Fruit fly (Drosophila melanogaster): ENCODE data around the gene mRpS11.

Gene mRpS11

dm6 chr3R:17117607-17118327 is 45.2 kb downstream of the mRpS11 start:
- TF ChIP-seq Snoo (tag; optimal IDR thresholded peaks at IDR 0.05) (peak; percentile 66), rn (GFP tag; IDR thresholded peaks at IDR 0.05) (no peak), CG12605 (GFP tag; IDR thresholded peaks at IDR 0.05) (no peak), D1 (tag; optimal IDR thresholded peaks at IDR 0.05) (no peak), CG9948 (tag; optimal IDR thresholded peaks at IDR 0.05) (peak; percentile 56), CG34367 (tag; optimal IDR thresholded peaks at IDR 0.05) (peak; percentile 52), CG8301 (tag; optimal IDR thresholded peaks at IDR 0.05) (peak; percentile 37), CG13204 (GFP tag; optimal IDR thresholded peaks at IDR 0.05) (peak; percentile 6), CG8159 (tag; optimal IDR thresholded peaks at IDR 0.05) (peak; percentile 63), EcR (GFP tag; optimal IDR thresholded peaks at IDR 0.05) (peak; percentile 80), CG14655 (GFP tag; optimal IDR thresholded peaks at IDR 0.05) (peak; percentile 60), CG17806 (tag; optimal IDR thresholded peaks at IDR 0.05) (peak; percentile 7), Pif1A (GFP tag; optimal IDR thresholded peaks at IDR 0.05) (peak; percentile 12), Ets98B (GFP tag; IDR thresholded peaks at IDR 0.05) (no peak), CG15710 (tag; optimal IDR thresholded peaks at IDR 0.05) (peak; percentile 69), gl (tag; optimal IDR thresholded peaks at IDR 0.05) (no peak), CG10348 (GFP tag; IDR thresholded peaks at IDR 0.05) (no peak), CG32121 (GFP tag; IDR thresholded peaks at IDR 0.05) (no peak), CG4496 (GFP tag; IDR thresholded peaks at IDR 0.05) (peak; percentile 36; the same call in 1 of the 3 replicates), Pif1B (GFP tag; optimal IDR thresholded peaks at IDR 0.05) (peak; percentile 32), fd96Ca (GFP tag; IDR thresholded peaks at IDR 0.05) (0 out of 3 replicates have a peak, but pooled peaks have one; percentile 47)

- TF ChIP-seq CG4496 (GFP tag; IDR thresholded peaks at IDR 0.05) (peak; percentile 47; the same call in 1 of the 3 replicates), CG17806 (tag; optimal IDR thresholded peaks at IDR 0.05) (no peak), Pif1B (GFP tag; optimal IDR thresholded peaks at IDR 0.05) (peak; percentile 20), CG9948 (tag; optimal IDR thresholded peaks at IDR 0.05) (no peak), CG32121 (GFP tag; IDR thresholded peaks at IDR 0.05) (no peak), fd96Ca (GFP tag; IDR thresholded peaks at IDR 0.05) (no peak), CG34367 (tag; optimal IDR thresholded peaks at IDR 0.05) (no peak), Pif1A (GFP tag; optimal IDR thresholded peaks at IDR 0.05) (peak; percentile 43), CG8159 (tag; optimal IDR thresholded peaks at IDR 0.05) (no peak), CG12605 (GFP tag; IDR thresholded peaks at IDR 0.05) (peak; percentile 63), CG15710 (tag; optimal IDR thresholded peaks at IDR 0.05) (no peak), gl (tag; optimal IDR thresholded peaks at IDR 0.05) (no peak), EcR (GFP tag; optimal IDR thresholded peaks at IDR 0.05) (peak; percentile 16), CG10348 (GFP tag; IDR thresholded peaks at IDR 0.05) (no peak), CG8301 (tag; optimal IDR thresholded peaks at IDR 0.05) (no peak)
Observed at dm6 chr3R:17118917-17119378, 46.4 kb downstream of the mRpS11 start.

dm6 chr3R:17120165-17120564 is 47.6 kb downstream of the mRpS11 start, which contains the start of gene CG34278:
TSS of gene CG34278 (plus strand) at chr3R:17120465.
- TF ChIP-seq CG8301 (tag; optimal IDR thresholded peaks at IDR 0.05), result no peak
- no peak for TF ChIP-seq CG9948 (tag; optimal IDR thresholded peaks at IDR 0.05)
- TF ChIP-seq Pif1A (GFP tag; optimal IDR thresholded peaks at IDR 0.05), result no peak
- TF ChIP-seq CG17806 (tag; optimal IDR thresholded peaks at IDR 0.05), result no peak
- no peak for TF ChIP-seq CG4496 (GFP tag; IDR thresholded peaks at IDR 0.05)

- TF ChIP-seq CG12605 (GFP tag; IDR thresholded peaks at IDR 0.05) (no peak), Pif1A (GFP tag; optimal IDR thresholded peaks at IDR 0.05) (no peak), EcR (GFP tag; optimal IDR thresholded peaks at IDR 0.05) (no peak), CG32121 (GFP tag; IDR thresholded peaks at IDR 0.05) (no peak), CG14655 (GFP tag; optimal IDR thresholded peaks at IDR 0.05) (no peak), CG10348 (GFP tag; IDR thresholded peaks at IDR 0.05) (no peak), Ets98B (GFP tag; IDR thresholded peaks at IDR 0.05) (no peak), CG4496 (GFP tag; IDR thresholded peaks at IDR 0.05) (no peak), Snoo (tag; optimal IDR thresholded peaks at IDR 0.05) (no peak), D1 (tag; optimal IDR thresholded peaks at IDR 0.05) (no peak), gl (tag; optimal IDR thresholded peaks at IDR 0.05) (no peak), rn (GFP tag; IDR thresholded peaks at IDR 0.05) (no peak), fd96Ca (GFP tag; IDR thresholded peaks at IDR 0.05) (no peak), CG8159 (tag; optimal IDR thresholded peaks at IDR 0.05) (no peak), CG8301 (tag; optimal IDR thresholded peaks at IDR 0.05) (no peak), CG9948 (tag; optimal IDR thresholded peaks at IDR 0.05) (no peak), CG17806 (tag; optimal IDR thresholded peaks at IDR 0.05) (no peak), CG13204 (GFP tag; optimal IDR thresholded peaks at IDR 0.05) (no peak), Pif1B (GFP tag; optimal IDR thresholded peaks at IDR 0.05) (no peak)
Observed at dm6 chr3R:17121277-17121676, 48.7 kb downstream of the mRpS11 start, which contains the start of gene CG42779. TSS of gene CG42779 (plus strand) at chr3R:17121577.

- TF ChIP-seq CG8301 (tag; optimal IDR thresholded peaks at IDR 0.05) (no peak), EcR (GFP tag; optimal IDR thresholded peaks at IDR 0.05) (no peak), Pif1A (GFP tag; optimal IDR thresholded peaks at IDR 0.05) (no peak), Pif1B (GFP tag; optimal IDR thresholded peaks at IDR 0.05) (no peak), D1 (tag; optimal IDR thresholded peaks at IDR 0.05) (no peak), CG8159 (tag; optimal IDR thresholded peaks at IDR 0.05) (no peak), rn (GFP tag; IDR thresholded peaks at IDR 0.05) (no peak), fd96Ca (GFP tag; IDR thresholded peaks at IDR 0.05) (0 out of 3 replicates have a peak, but pooled peaks have one; percentile 7), CG14655 (GFP tag; optimal IDR thresholded peaks at IDR 0.05) (peak; percentile 36), CG4496 (GFP tag; IDR thresholded peaks at IDR 0.05) (no peak), CG13204 (GFP tag; optimal IDR thresholded peaks at IDR 0.05) (no peak)
Observed at dm6 chr3R:17122796-17123504, 50.4 kb downstream of the mRpS11 start.

Measured in whole organism, pupa.